Worm (Caenorhabditis elegans) whole organism, L3 larva: Measurements from ENCODE around the gene ZK507.1.

Experiments used
- aly-2 ChIP-seq: fragments of 150-350 bp; optimal IDR thresholded peaks from 2 replicates; lab custom pipeline; 2014; ENCODE audit warnings: missing biosample characterization, missing genetic modification characterization
- ama-1 ChIP-seq: fragments of 150-350 bp; optimal IDR thresholded peaks from 2 replicates; lab custom pipeline; 2018
- ceh-82 ChIP-seq: fragments of 150-350 bp; optimal IDR thresholded peaks from 2 replicates; lab custom pipeline; 2014; ENCODE audit warnings: missing biosample characterization, missing genetic modification characterization
- daf-12 ChIP-seq: fragments of 150-350 bp; optimal IDR thresholded peaks from 2 replicates; lab custom pipeline; 2014; ENCODE audit warnings: missing biosample characterization, missing genetic modification reagents, missing genetic modification characterization
- fkh-2 ChIP-seq: fragments of 150-350 bp; optimal IDR thresholded peaks from 2 replicates; lab custom pipeline; 2014; ENCODE audit warnings: missing biosample characterization, missing genetic modification reagents, missing genetic modification characterization
- jun-1 ChIP-seq: fragments of 150-350 bp; optimal IDR thresholded peaks from 2 replicates; lab custom pipeline; 2014; ENCODE audit warnings: missing biosample characterization, missing genetic modification reagents, missing genetic modification characterization
- lin-15B ChIP-seq: fragments of 150-350 bp; optimal IDR thresholded peaks from 2 replicates; lab custom pipeline; 2014; ENCODE audit warnings: missing biosample characterization, missing genetic modification characterization
- lin-39 ChIP-seq: fragments of 150-350 bp; optimal IDR thresholded peaks from 2 replicates; lab custom pipeline; 2018; ENCODE audit warnings: missing biosample characterization, missing genetic modification reagents, missing genetic modification characterization
- nhr-43 ChIP-seq: sonication (generic microtip); optimal IDR thresholded peaks from 2 replicates; lab custom pipeline; 2016; ENCODE audit warnings: mild to moderate bottlenecking, missing genetic modification characterization, missing compliant biosample characterization; ENCODE audit not compliant: poor library complexity, severe bottlenecking
- pqm-1 ChIP-seq: fragments of 150-350 bp; optimal IDR thresholded peaks from 2 replicates; lab custom pipeline; 2017; ENCODE audit warnings: missing biosample characterization, missing genetic modification characterization, inconsistent platforms
- skn-1 ChIP-seq: fragments of 150-350 bp; optimal IDR thresholded peaks from 2 replicates; lab custom pipeline; 2014; ENCODE audit warnings: missing biosample characterization, missing genetic modification characterization
- snpc-4 ChIP-seq: fragments of 150-350 bp; optimal IDR thresholded peaks from 2 replicates; lab custom pipeline; 2014; ENCODE audit warnings: missing biosample characterization, missing genetic modification characterization
- unc-39 ChIP-seq: sonication (generic microtip); optimal IDR thresholded peaks from 4 replicates; lab custom pipeline; 2017; ENCODE audit warnings: missing biosample characterization, missing genetic modification characterization
- zag-1 ChIP-seq: fragments of 150-350 bp; optimal IDR thresholded peaks from 2 replicates; lab custom pipeline; 2014; ENCODE audit warnings: missing biosample characterization, missing genetic modification characterization

ce11 chrIII:9084329-9084728 lies 16.8 kb downstream of the ZK507.1 start:
- TF ChIP-seq lin-39: peak; percentile 94
- no peak for TF ChIP-seq zag-1 (tag; lab: Kevin White, UChicago)
- TF ChIP-seq ceh-82 (tag; lab: Kevin White, UChicago): no peak
- no peak for TF ChIP-seq ama-1 (lab: Kevin White, UChicago)
- no peak for TF ChIP-seq aly-2 (tag; lab: Kevin White, UChicago)
- TF ChIP-seq daf-12 (tag; lab: Kevin White, UChicago): no peak
- no peak for TF ChIP-seq lin-15B (tag; lab: Kevin White, UChicago)
- no peak for TF ChIP-seq fkh-2 (tag; lab: Kevin White, UChicago)
- TF ChIP-seq pqm-1: no peak
- no peak for TF ChIP-seq unc-39 (tag; lab: Kevin White, UChicago)
- no peak for TF ChIP-seq jun-1
- no peak for TF ChIP-seq snpc-4
- no peak for TF ChIP-seq skn-1 (tag; lab: Kevin White, UChicago)
- TF ChIP-seq nhr-43 (tag; lab: Kevin White, UChicago): no peak
